Worm (Caenorhabditis elegans) whole organism, young adult: ENCODE results near the gene C01B9.4.

Experiments
- B0019.2 ChIP-seq: fragments of 200-800 bp; sonication (Bioruptor generic); conservative IDR thresholded peaks from 2 replicates; pipeline ENCODE4 v1.3.6; 2022; ENCODE audit warnings: missing genetic modification reagents, missing genetic modification characterization, missing compliant biosample characterization
- F52B5.7 ChIP-seq: sonication (generic microtip); optimal IDR thresholded peaks from 2 replicates; lab custom pipeline; 2016; ENCODE audit warnings: mild to moderate bottlenecking, missing genetic modification characterization, missing compliant biosample characterization
- Y79H2A.3 ChIP-seq: fragments of 200-800 bp; sonication (Bioruptor generic); conservative IDR thresholded peaks from 2 replicates; pipeline ENCODE4 v1.3.6; 2022; ENCODE audit warnings: missing genetic modification reagents, missing genetic modification characterization, missing compliant biosample characterization
- ama-1 ChIP-seq, 3 experiments: fragments of 150-350 bp in 1 of 3; sonication (generic microtip) in 2 of 3; optimal IDR thresholded peaks; 2 replicates each; lab custom pipeline; 2014 to 2018; ENCODE audit warnings: missing biosample characterization in 2 of 3, missing genetic modification characterization in 2 of 3, missing genetic modification reagents in 2 of 3
- ccch-3 ChIP-seq: fragments of 200-800 bp; sonication (Bioruptor generic); optimal IDR thresholded peaks from 2 replicates; lab custom pipeline; 2018; ENCODE audit warnings: mild to moderate bottlenecking, missing genetic modification characterization, missing compliant biosample characterization
- ets-4 ChIP-seq: fragments of 200-800 bp; sonication (Bioruptor generic); optimal IDR thresholded peaks from 2 replicates; lab custom pipeline; 2018; ENCODE audit warnings: mild to moderate bottlenecking, missing genetic modification characterization, missing compliant biosample characterization
- pha-4 ChIP-seq: fragments of 150-350 bp; sonication (generic microtip); optimal IDR thresholded peaks from 2 replicates; lab custom pipeline; 2014; ENCODE audit warnings: missing biosample characterization, missing genetic modification reagents, missing genetic modification characterization
- sea-2 ChIP-seq: fragments of 200-800 bp; sonication (Bioruptor generic); IDR thresholded peaks from 2 replicates; pipeline ENCODE4 v1.3.6; 2022; ENCODE audit warnings: missing genetic modification characterization, missing compliant biosample characterization
- unc-62 ChIP-seq: fragments of 150-350 bp; optimal IDR thresholded peaks from 2 replicates; lab custom pipeline; 2014; ENCODE audit warnings: missing biosample characterization, missing genetic modification reagents, missing genetic modification characterization

DNA sequence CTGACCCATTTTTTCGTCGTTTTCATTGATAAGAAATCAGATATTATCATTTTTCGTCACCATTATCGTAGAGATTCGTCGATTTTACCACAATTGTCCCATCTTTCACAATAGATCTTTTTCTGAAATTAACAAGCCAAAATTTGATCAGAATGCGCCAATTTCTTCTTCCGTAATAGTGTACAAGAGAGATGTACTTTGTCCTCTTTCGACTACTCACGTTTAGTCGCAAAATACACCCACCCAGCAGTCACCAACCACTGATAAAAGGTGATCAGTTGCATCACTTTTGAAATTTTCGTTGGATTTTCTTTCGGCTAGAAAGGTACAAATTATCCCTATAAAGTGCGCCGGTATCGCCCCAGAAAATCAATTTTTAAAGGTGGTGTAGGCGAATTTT is 51.2 kb downstream of the C01B9.4 start:
- no peak for TF ChIP-seq B0019.2 (GFP tag; lab: Robert Waterston, UW)
- no peak for TF ChIP-seq ccch-3 (GFP tag; lab: Kevin White, UChicago)
- TF ChIP-seq ets-4 = no peak
- TF ChIP-seq unc-62 (GFP tag; lab: Kevin White, UChicago) = no peak
- no peak for TF ChIP-seq F52B5.7 (tag; lab: Kevin White, UChicago)
- no peak for TF ChIP-seq ama-1 (optimal IDR thresholded peaks at IDR 0.05; lab: Kevin White, UChicago)
- no peak for TF ChIP-seq ama-1 (GFP tag; optimal IDR thresholded peaks at IDR 0.05; lab: Kevin White, UChicago)
- TF ChIP-seq sea-2 = no peak
- TF ChIP-seq pha-4 (tag; lab: Kevin White, UChicago) = no peak
- no peak for TF ChIP-seq Y79H2A.3
